Worm (Caenorhabditis elegans): ENCODE measurements around the gene folt-3.

Gene folt-3

DNA sequence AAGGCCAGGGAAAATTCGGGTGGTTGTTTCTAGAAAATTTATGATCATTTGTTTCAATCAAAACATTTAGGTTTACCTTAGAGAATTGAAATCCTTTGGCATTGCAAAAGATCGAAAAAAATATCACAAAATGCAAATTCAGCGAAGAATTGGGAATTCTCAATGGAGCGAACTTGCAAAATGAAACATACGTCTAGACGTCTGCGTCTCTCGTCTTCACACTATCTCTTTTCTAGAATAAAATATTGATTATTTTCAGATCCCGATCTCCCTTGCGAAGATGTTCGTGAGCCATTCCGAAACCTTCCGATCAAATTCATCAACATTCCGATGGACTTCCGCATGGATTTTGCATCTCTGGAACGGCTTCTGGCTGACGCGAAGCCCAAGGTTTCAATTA, 29.2 kb downstream of the folt-3 start, which contains the start of gene ets-6:
TSS of gene ets-6 (minus strand) at position 169 of the 400 bp plus-strand sequence.
- TF ChIP-seq aha-1 (tag), result peak; percentile 2
- no peak for TF ChIP-seq lin-39 (tag; optimal IDR thresholded peaks at IDR 0.05)
- TF ChIP-seq rbr-2 (tag; optimal IDR thresholded peaks at IDR 0.05), result peak; percentile 41
- no peak for TF ChIP-seq fos-1 (tag; optimal IDR thresholded peaks at IDR 0.05)
- TF ChIP-seq ceh-44 (GFP tag; IDR thresholded peaks at IDR 0.05), result peak; percentile 38; the same call in 1 of the 2 replicates
- peak; percentile 67 for TF ChIP-seq mes-2 (tag; optimal IDR thresholded peaks at IDR 0.05; ENCODE audit: poor library complexity, severe bottlenecking)
- TF ChIP-seq tra-1 (GFP tag; IDR thresholded peaks at IDR 0.05), result no peak
- no peak for TF ChIP-seq cey-2 (tag; optimal IDR thresholded peaks at IDR 0.05; ENCODE audit: borderline replicate concordance, insufficient read depth)
- TF ChIP-seq F10B5.3 (tag; optimal IDR thresholded peaks at IDR 0.05), result no peak
- peak; percentile 20 for TF ChIP-seq dve-1 (tag; optimal IDR thresholded peaks at IDR 0.05; ENCODE audit: insufficient read depth)
- TF ChIP-seq dpl-1 (GFP tag; optimal IDR thresholded peaks at IDR 0.05), result peak; percentile 36
- TF ChIP-seq zfp-2 (tag; optimal IDR thresholded peaks at IDR 0.05), result no peak
- peak in 1 of 2 experiments; percentile 77 for TF ChIP-seq lsy-2 (tag; optimal IDR thresholded peaks at IDR 0.05)
- TF ChIP-seq mep-1 (tag; optimal IDR thresholded peaks at IDR 0.05), result peak; percentile 52
- TF ChIP-seq egl-27 (tag; optimal IDR thresholded peaks at IDR 0.05), result no peak
- no peak for TF ChIP-seq dmd-6 (GFP tag; IDR thresholded peaks at IDR 0.05)
- peak; percentile 96 for TF ChIP-seq lin-38 (GFP tag; IDR thresholded peaks at IDR 0.05)
- TF ChIP-seq unc-62 (GFP tag; optimal IDR thresholded peaks at IDR 0.05 in 1 of 2), result peak in 1 of 2 experiments; percentile 65
- TF ChIP-seq unc-62 (tag; optimal IDR thresholded peaks at IDR 0.05), result no peak
- peak; percentile 45 for TF ChIP-seq ceh-28 (tag; optimal IDR thresholded peaks at IDR 0.05)

DNA sequence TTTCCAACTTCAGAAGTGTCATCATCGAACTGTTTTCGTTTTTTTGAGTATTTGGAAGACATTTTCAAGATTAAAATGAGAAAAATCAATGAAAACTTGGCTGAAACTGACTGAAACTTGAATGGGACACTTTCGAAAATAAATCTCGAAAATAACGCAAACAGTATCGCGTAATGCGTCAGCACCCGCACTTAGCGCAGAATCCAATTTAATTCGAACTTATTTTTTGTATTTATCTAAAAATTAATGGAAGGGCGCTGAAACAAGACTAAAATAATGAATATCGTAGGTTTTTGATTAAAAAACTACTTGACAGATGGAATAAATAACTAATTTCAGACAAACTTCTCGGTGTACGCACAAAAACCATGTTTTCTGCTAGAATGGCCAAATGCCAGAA, 34.0 kb downstream of the folt-3 start, which contains the start of the genes snu-66 and ints-9:
TSS of gene snu-66 (minus strand) at position 108 of the 400 bp plus-strand sequence.
TSS of gene ints-9 (plus strand) at position 240 of the 400 bp plus-strand sequence.
- TF ChIP-seq mdt-29 (GFP tag; IDR thresholded peaks at IDR 0.05), result no peak
- no peak for TF ChIP-seq nhr-11 (tag; optimal IDR thresholded peaks at IDR 0.05)
- peak; percentile 8 for TF ChIP-seq nhr-48 (tag; optimal IDR thresholded peaks at IDR 0.05)
- TF ChIP-seq dve-1 (tag; optimal IDR thresholded peaks at IDR 0.05; ENCODE audit: insufficient read depth), result peak; percentile 52
- TF ChIP-seq hmg-1.1 (GFP tag; IDR thresholded peaks at IDR 0.05), result 0 out of 2 replicates have a peak, but pooled peaks have one; percentile 29
- TF ChIP-seq lsy-2 (tag; optimal IDR thresholded peaks at IDR 0.05), result peak in 1 of 2 experiments; percentile 86
- peak; percentile 55 for TF ChIP-seq rbr-2 (tag; optimal IDR thresholded peaks at IDR 0.05)
- TF ChIP-seq dmd-6 (GFP tag; IDR thresholded peaks at IDR 0.05), result 0 out of 2 replicates have a peak, but pooled peaks have one; percentile 21
- TF ChIP-seq dpl-1 (GFP tag; optimal IDR thresholded peaks at IDR 0.05), result peak; percentile 78
- peak; percentile 85 for TF ChIP-seq lin-38 (GFP tag; IDR thresholded peaks at IDR 0.05)
- peak; percentile 21; the same call in 1 of the 2 replicates for TF ChIP-seq T26A8.4 (GFP tag; IDR thresholded peaks at IDR 0.05)
- peak; percentile 62 for TF ChIP-seq mep-1 (tag; optimal IDR thresholded peaks at IDR 0.05)
- TF ChIP-seq nhr-102 (tag; optimal IDR thresholded peaks at IDR 0.05), result peak; percentile 16
- TF ChIP-seq mes-2 (tag; optimal IDR thresholded peaks at IDR 0.05; ENCODE audit: poor library complexity, severe bottlenecking), result peak; percentile 81
- no peak for TF ChIP-seq unc-130 (GFP tag; optimal IDR thresholded peaks at IDR 0.05)
- no peak for TF ChIP-seq daf-19 (GFP tag; conservative IDR thresholded peaks at IDR 0.05)
- 0 out of 2 replicates have a peak, but pooled peaks have one; percentile 48 for TF ChIP-seq dmd-9 (GFP tag; IDR thresholded peaks at IDR 0.05)
- TF ChIP-seq nhr-76 (tag; optimal IDR thresholded peaks at IDR 0.05), result no peak

DNA sequence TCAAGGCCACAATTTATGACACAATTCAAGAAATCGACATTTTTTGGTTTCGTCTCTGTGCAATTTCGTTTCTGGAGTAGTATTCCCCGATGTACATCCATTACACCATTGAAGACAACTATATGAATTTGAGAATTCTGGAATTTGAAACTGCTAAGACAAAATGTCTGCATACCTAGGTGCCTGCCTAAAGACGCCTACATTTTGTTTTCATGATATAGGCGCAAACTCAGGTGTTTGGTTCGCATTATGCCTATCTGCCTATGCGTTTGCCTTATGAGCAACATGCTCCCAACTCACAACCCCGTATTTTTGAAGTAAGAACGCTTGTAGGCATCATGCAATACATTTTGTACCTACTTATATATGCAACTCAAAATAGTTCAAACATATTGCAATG, 38.6 kb downstream of the folt-3 start, which contains the start of gene F19F10.14:
TSS of gene F19F10.14 (minus strand) at position 101 of the 400 bp plus-strand sequence.
- TF ChIP-seq unc-130 (GFP tag; optimal IDR thresholded peaks at IDR 0.05), result no peak
- TF ChIP-seq F49E8.2 (tag; optimal IDR thresholded peaks at IDR 0.05; ENCODE audit: borderline replicate concordance), result no peak
- TF ChIP-seq rbr-2 (tag; optimal IDR thresholded peaks at IDR 0.05), result no peak
- no peak for TF ChIP-seq tra-1 (GFP tag; IDR thresholded peaks at IDR 0.05)
- TF ChIP-seq nhr-41 (GFP tag; IDR thresholded peaks at IDR 0.05), result no peak
- no peak for TF ChIP-seq daf-19 (GFP tag; conservative IDR thresholded peaks at IDR 0.05)
- no peak for TF ChIP-seq set-16 (GFP tag; IDR thresholded peaks at IDR 0.05)
- no peak for TF ChIP-seq zag-1 (tag; optimal IDR thresholded peaks at IDR 0.05)
- no peak for TF ChIP-seq lin-39 (tag; optimal IDR thresholded peaks at IDR 0.05)
- no peak for TF ChIP-seq T26A8.4 (GFP tag; IDR thresholded peaks at IDR 0.05)

All from whole organism, L4 larva.